Worm (Caenorhabditis elegans) whole organism, L1 larva: ENCODE measurements around the gene F36H1.3.

ENCODE experiments used
- C04F5.9 ChIP-seq: sonication (generic microtip); optimal IDR thresholded peaks from 2 replicates; lab custom pipeline; 2016; ENCODE audit warnings: missing genetic modification characterization, missing compliant biosample characterization
- C16A3.4 ChIP-seq: fragments of 150-350 bp; optimal IDR thresholded peaks from 2 replicates; lab custom pipeline; 2014; ENCODE audit warnings: missing biosample characterization, missing genetic modification characterization
- aly-2 ChIP-seq: fragments of 150-350 bp; optimal IDR thresholded peaks from 2 replicates; lab custom pipeline; 2014; ENCODE audit warnings: missing biosample characterization, missing genetic modification characterization
- blmp-1 ChIP-seq: fragments of 150-350 bp; optimal IDR thresholded peaks from 2 replicates; lab custom pipeline; 2014; ENCODE audit warnings: missing biosample characterization, missing genetic modification characterization
- ceh-8 ChIP-seq: fragments of 200-800 bp; sonication (Bioruptor generic); optimal IDR thresholded peaks from 2 replicates; lab custom pipeline; 2018; ENCODE audit warnings: mild to moderate bottlenecking, missing genetic modification characterization, moderate library complexity, missing compliant biosample characterization
- ceh-82 ChIP-seq, 3 experiments: fragments of 150-350 bp in 1 of 3; sonication (generic microtip) in 2 of 3; optimal IDR thresholded peaks; 2 replicates each; lab custom pipeline; 2014 to 2017; ENCODE audit warnings: missing biosample characterization in 3 of 3, missing genetic modification characterization in 3 of 3
- ceh-90 ChIP-seq: sonication (generic microtip); optimal IDR thresholded peaks from 2 replicates; lab custom pipeline; 2016; ENCODE audit warnings: missing genetic modification characterization, missing compliant biosample characterization
- dsc-1 ChIP-seq: sonication (generic microtip); optimal IDR thresholded peaks from 2 replicates; lab custom pipeline; 2016; ENCODE audit warnings: mild to moderate bottlenecking, missing genetic modification characterization, missing compliant biosample characterization
- elt-2 ChIP-seq: sonication (generic microtip); optimal IDR thresholded peaks from 2 replicates; lab custom pipeline; 2016; ENCODE audit warnings: missing genetic modification characterization, mild to moderate bottlenecking, inconsistent platforms, missing compliant biosample characterization, missing genetic modification reagents
- fkh-4 ChIP-seq: sonication (generic microtip); optimal IDR thresholded peaks from 2 replicates; lab custom pipeline; 2016; ENCODE audit warnings: missing compliant biosample characterization, missing genetic modification characterization, borderline replicate concordance
- fkh-8 ChIP-seq: sonication (generic microtip); optimal IDR thresholded peaks from 2 replicates; lab custom pipeline; 2016; ENCODE audit warnings: mild to moderate bottlenecking, missing genetic modification characterization, missing compliant biosample characterization
- fos-1 ChIP-seq: fragments of 150-350 bp; optimal IDR thresholded peaks from 2 replicates; lab custom pipeline; 2014; ENCODE audit warnings: missing biosample characterization, missing genetic modification characterization
- grh-1 ChIP-seq: fragments of 200-800 bp; sonication (Bioruptor generic); IDR thresholded peaks from 2 replicates; pipeline ENCODE4 v1.3.6; 2022; ENCODE audit warnings: missing genetic modification reagents, missing genetic modification characterization, missing compliant biosample characterization
- irx-1 ChIP-seq: sonication (generic microtip); optimal IDR thresholded peaks from 2 replicates; lab custom pipeline; 2016; ENCODE audit warnings: missing genetic modification characterization, missing compliant biosample characterization
- isw-1 ChIP-seq: fragments of 200-800 bp; sonication (Bioruptor generic); IDR thresholded peaks from 2 replicates; pipeline ENCODE4 v1.3.6; 2022; ENCODE audit warnings: missing genetic modification characterization, missing compliant biosample characterization
- jun-1 ChIP-seq: fragments of 150-350 bp; optimal IDR thresholded peaks from 2 replicates; lab custom pipeline; 2014; ENCODE audit warnings: missing biosample characterization, missing genetic modification reagents, missing genetic modification characterization
- lin-13 ChIP-seq: fragments of 150-350 bp; optimal IDR thresholded peaks from 2 replicates; lab custom pipeline; 2014; ENCODE audit warnings: missing biosample characterization, missing genetic modification reagents, missing genetic modification characterization
- lin-35 ChIP-seq, 2 experiments: fragments of 150-350 bp; optimal IDR thresholded peaks; 2 replicates each; lab custom pipeline; 2014; ENCODE audit warnings: missing biosample characterization in 2 of 2, missing genetic modification characterization in 2 of 2, missing genetic modification reagents in 2 of 2
- lin-39 ChIP-seq: fragments of 150-350 bp; optimal IDR thresholded peaks from 2 replicates; lab custom pipeline; 2014; ENCODE audit warnings: missing biosample characterization, missing genetic modification reagents, missing genetic modification characterization
- lir-3 ChIP-seq: sonication (generic microtip); optimal IDR thresholded peaks from 2 replicates; lab custom pipeline; 2016; ENCODE audit warnings: mild to moderate bottlenecking, missing genetic modification characterization, moderate library complexity, missing compliant biosample characterization; ENCODE audit not compliant: poor library complexity
- mdl-1 ChIP-seq, 2 experiments: fragments of 150-350 bp; optimal IDR thresholded peaks; 2 replicates each; lab custom pipeline; 2014 to 2017; ENCODE audit warnings: missing biosample characterization in 2 of 2, missing genetic modification characterization in 2 of 2, inconsistent platforms in 1 of 2
- mep-1 ChIP-seq: fragments of 150-350 bp; optimal IDR thresholded peaks from 2 replicates; lab custom pipeline; 2014; ENCODE audit warnings: missing biosample characterization, missing genetic modification characterization
- nhr-11 ChIP-seq: fragments of 150-350 bp; optimal IDR thresholded peaks from 2 replicates; lab custom pipeline; 2014; ENCODE audit warnings: missing biosample characterization, missing genetic modification characterization
- nhr-12 ChIP-seq: sonication (generic microtip); optimal IDR thresholded peaks from 2 replicates; lab custom pipeline; 2017; ENCODE audit warnings: missing biosample characterization, missing genetic modification characterization
- nhr-237 ChIP-seq: fragments of 150-350 bp; optimal IDR thresholded peaks from 2 replicates; lab custom pipeline; 2014; ENCODE audit warnings: missing biosample characterization, missing genetic modification characterization
- nhr-28 ChIP-seq: fragments of 150-350 bp; optimal IDR thresholded peaks from 2 replicates; lab custom pipeline; 2014; ENCODE audit warnings: missing biosample characterization, missing genetic modification characterization
- nhr-47 ChIP-seq: sonication (generic microtip); optimal IDR thresholded peaks from 2 replicates; lab custom pipeline; 2016; ENCODE audit warnings: mild to moderate bottlenecking, missing genetic modification characterization, moderate library complexity, missing compliant biosample characterization
- nhr-77 ChIP-seq: fragments of 150-350 bp; optimal IDR thresholded peaks from 2 replicates; lab custom pipeline; 2014; ENCODE audit warnings: missing biosample characterization, missing genetic modification characterization
- nhr-84 ChIP-seq: sonication (generic microtip); optimal IDR thresholded peaks from 2 replicates; lab custom pipeline; 2017; ENCODE audit warnings: missing biosample characterization, missing genetic modification characterization
- nhr-90 ChIP-seq: sonication (generic microtip); optimal IDR thresholded peaks from 2 replicates; lab custom pipeline; 2016; ENCODE audit warnings: mild to moderate bottlenecking, missing genetic modification characterization, missing compliant biosample characterization; ENCODE audit not compliant: poor library complexity
- pag-3 ChIP-seq: sonication (generic microtip); optimal IDR thresholded peaks from 2 replicates; lab custom pipeline; 2017; ENCODE audit warnings: missing genetic modification characterization, mild to moderate bottlenecking, missing compliant biosample characterization, antibody characterized with exemption, borderline replicate concordance; ENCODE audit not compliant: insufficient read depth
- pax-3 ChIP-seq: fragments of 200-800 bp; sonication (Bioruptor generic); optimal IDR thresholded peaks from 2 replicates; lab custom pipeline; 2018; ENCODE audit warnings: mild to moderate bottlenecking, missing genetic modification characterization, moderate library complexity, missing compliant biosample characterization
- sox-4 ChIP-seq: sonication (generic microtip); optimal IDR thresholded peaks from 2 replicates; lab custom pipeline; 2016; ENCODE audit warnings: missing genetic modification characterization, missing compliant biosample characterization
- sup-37 ChIP-seq: fragments of 200-800 bp; sonication (Bioruptor generic); optimal IDR thresholded peaks from 2 replicates; lab custom pipeline; 2018; ENCODE audit warnings: mild to moderate bottlenecking, missing genetic modification characterization, missing compliant biosample characterization
- swsn-7 ChIP-seq: sonication (generic microtip); optimal IDR thresholded peaks from 2 replicates; lab custom pipeline; 2016; ENCODE audit warnings: missing genetic modification characterization, missing compliant biosample characterization
- unc-30 ChIP-seq: sonication (generic microtip); optimal IDR thresholded peaks from 2 replicates; lab custom pipeline; 2017; ENCODE audit warnings: missing biosample characterization, missing genetic modification characterization
- xbp-1 ChIP-seq: sonication (generic microtip); optimal IDR thresholded peaks from 2 replicates; lab custom pipeline; 2016; ENCODE audit warnings: missing genetic modification characterization, missing compliant biosample characterization
- zip-4 ChIP-seq: fragments of 200-800 bp; sonication (Bioruptor generic); optimal IDR thresholded peaks from 2 replicates; lab custom pipeline; 2018; ENCODE audit warnings: mild to moderate bottlenecking, missing genetic modification characterization, moderate library complexity, missing compliant biosample characterization
- ztf-4 ChIP-seq: fragments of 150-350 bp; optimal IDR thresholded peaks from 2 replicates; lab custom pipeline; 2014; ENCODE audit warnings: missing biosample characterization, missing genetic modification characterization

Gene F36H1.3

DNA sequence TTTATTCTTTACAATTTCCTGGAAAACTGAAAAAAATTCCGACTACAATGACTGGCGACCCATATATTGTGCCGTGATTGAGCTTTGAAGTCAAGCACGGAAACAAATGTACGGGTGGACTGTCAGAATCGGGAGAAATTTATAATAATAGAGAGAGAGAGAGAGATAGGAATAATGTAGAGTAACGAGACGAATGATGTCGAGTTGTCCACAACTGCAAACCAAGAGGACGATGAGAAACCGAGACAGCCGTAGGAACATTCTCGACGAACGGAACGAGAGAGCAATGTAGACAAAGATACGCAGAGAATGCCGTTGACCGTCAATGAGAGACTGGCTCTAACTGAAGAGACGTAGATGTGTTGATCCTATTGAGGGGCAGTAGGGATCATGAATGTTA, 22.4 kb upstream of the F36H1.3 start (continued):
- TF ChIP-seq ceh-82 (tag; optimal IDR thresholded peaks at IDR 0.05; lab: Kevin White, UChicago) (peak; percentile 39 to 70 (median 65)), fkh-8 (tag; lab: Kevin White, UChicago) (peak; percentile 68), lin-13 (GFP tag; lab: Kevin White, UChicago) (peak; percentile 73), fkh-4 (no peak), nhr-90 (tag; lab: Kevin White, UChicago) (peak; percentile 71), nhr-47 (peak; percentile 82), mep-1 (tag; lab: Kevin White, UChicago) (peak; percentile 92), ztf-4 (tag; lab: Kevin White, UChicago) (peak; percentile 92), ceh-90 (tag; lab: Kevin White, UChicago) (no peak), irx-1 (tag; lab: Kevin White, UChicago) (peak; percentile 23), fos-1 (tag; lab: Kevin White, UChicago) (peak; percentile 66), lin-39 (tag; lab: Kevin White, UChicago) (no peak), isw-1 (GFP tag; lab: Robert Waterston, UW) (no peak), C04F5.9 (no peak), jun-1 (tag; lab: Kevin White, UChicago) (peak; percentile 70), ceh-8 (no peak), nhr-28 (tag; lab: Kevin White, UChicago) (no peak), xbp-1 (tag; lab: Kevin White, UChicago) (peak; percentile 82), nhr-237 (tag; lab: Kevin White, UChicago) (peak; percentile 73), grh-1 (GFP tag; lab: Robert Waterston, UW) (peak; percentile 56), nhr-11 (tag; lab: Kevin White, UChicago) (no peak), pax-3 (no peak), lir-3 (peak; percentile 35), sup-37 (GFP tag; lab: Kevin White, UChicago) (no peak), zip-4 (GFP tag; lab: Kevin White, UChicago) (no peak), swsn-7 (tag; lab: Kevin White, UChicago) (peak; percentile 90), aly-2 (tag; lab: Kevin White, UChicago) (peak; percentile 74), elt-2 (tag; lab: Kevin White, UChicago) (peak; percentile 9)

DNA sequence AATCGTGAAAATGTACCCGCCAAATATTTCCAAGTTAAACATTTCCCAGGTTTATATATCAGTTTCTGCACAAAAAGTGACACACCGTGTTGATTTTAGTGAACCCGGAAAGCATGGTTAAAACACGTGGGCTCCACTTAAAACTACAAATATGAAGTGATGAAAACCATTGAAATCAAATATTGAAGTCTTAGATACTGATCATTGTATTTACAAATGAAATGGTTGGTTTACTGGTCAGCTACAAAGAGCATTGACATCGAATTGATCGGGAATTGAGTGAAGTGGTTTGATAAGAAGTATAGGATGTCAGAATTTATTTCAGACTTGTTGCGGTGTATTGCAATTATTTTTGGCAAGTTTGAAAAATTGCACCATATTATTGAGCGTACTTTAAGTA, 20.5 kb upstream of the F36H1.3 start, which contains the start of gene hrg-5:
Gene hrg-5, minus strand, starts transcription at position 17 of the 400 bp plus-strand sequence.
- TF ChIP-seq isw-1 (GFP tag; lab: Robert Waterston, UW), result no peak
- TF ChIP-seq pag-3 (tag; lab: Kevin White, UChicago), result no peak
- TF ChIP-seq unc-30 (tag; lab: Kevin White, UChicago), result no peak
- no peak for TF ChIP-seq C04F5.9
- no peak for TF ChIP-seq xbp-1 (tag; lab: Kevin White, UChicago)
- no peak for TF ChIP-seq sup-37 (GFP tag; lab: Kevin White, UChicago)
- no peak for TF ChIP-seq sox-4
- TF ChIP-seq zip-4 (GFP tag; lab: Kevin White, UChicago), result no peak
- no peak for TF ChIP-seq C16A3.4 (tag; lab: Kevin White, UChicago)
- no peak for TF ChIP-seq jun-1 (tag; lab: Kevin White, UChicago)
- TF ChIP-seq nhr-90 (tag; lab: Kevin White, UChicago), result no peak
- TF ChIP-seq ztf-4 (tag; lab: Kevin White, UChicago), result no peak
- TF ChIP-seq fos-1 (tag; lab: Kevin White, UChicago), result no peak
- TF ChIP-seq, all 84 proteins: peak for 0

DNA sequence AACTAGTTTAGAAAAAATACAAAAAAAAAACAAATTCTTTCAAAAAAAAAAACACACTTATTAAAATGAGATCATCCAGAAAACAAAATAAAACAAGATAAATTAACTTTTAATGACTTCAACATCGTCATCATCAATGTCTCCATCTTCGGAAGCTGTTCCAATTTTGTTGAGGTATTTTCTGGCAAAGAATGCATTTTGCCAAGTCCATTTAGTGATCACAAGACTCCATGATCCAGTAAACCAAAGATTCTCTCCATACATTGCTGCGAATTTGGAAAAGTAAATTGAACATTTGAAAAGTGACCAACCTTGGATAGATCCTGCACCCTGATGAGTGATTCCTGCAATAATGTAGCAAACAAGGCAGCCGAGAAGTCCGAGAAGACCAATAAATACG, 19.8 kb upstream of the F36H1.3 start:
- TF ChIP-seq jun-1 (tag; lab: Kevin White, UChicago) (no peak), nhr-47 (no peak), nhr-77 (tag; lab: Kevin White, UChicago) (no peak), lin-35 (GFP tag; optimal IDR thresholded peaks at IDR 0.05; lab: Kevin White, UChicago) (no peak), blmp-1 (tag; lab: Kevin White, UChicago) (no peak), sox-4 (no peak), C04F5.9 (no peak), mdl-1 (tag; optimal IDR thresholded peaks at IDR 0.05; lab: Kevin White, UChicago) (no peak), xbp-1 (tag; lab: Kevin White, UChicago) (no peak), lin-39 (tag; lab: Kevin White, UChicago) (no peak), nhr-11 (tag; lab: Kevin White, UChicago) (no peak), nhr-84 (no peak), dsc-1 (tag; lab: Kevin White, UChicago) (no peak), nhr-12 (tag; lab: Kevin White, UChicago) (no peak)
